Fruit fly (Drosophila melanogaster) whole organism, embryonic: ENCODE results near the gene rtv.

Source experiments
- Atf6 ChIP-seq: fragments of 200-800 bp; sonication (Bioruptor generic); IDR thresholded peaks from 2 replicates; pipeline ENCODE4 v1.3.6; 2022; ENCODE audit warnings: missing biosample characterization, missing genetic modification characterization
- CG10462 ChIP-seq: fragments of 200-800 bp; sonication (Bioruptor generic); optimal IDR thresholded peaks from 2 replicates; lab custom pipeline; 2016; ENCODE audit warnings: missing biosample characterization, missing genetic modification characterization
- CG10565 ChIP-seq: fragments of 200-800 bp; sonication (Bioruptor generic); optimal IDR thresholded peaks from 3 replicates; lab custom pipeline; 2016; ENCODE audit warnings: missing biosample characterization, mild to moderate bottlenecking, missing genetic modification characterization
- CG10959 ChIP-seq: fragments of 200-800 bp; sonication (Bioruptor generic); IDR thresholded peaks from 2 replicates; pipeline ENCODE4 v1.3.6; 2022; ENCODE audit warnings: missing biosample characterization, missing genetic modification characterization
- CG11456 ChIP-seq: fragments of 200-800 bp; sonication (Bioruptor generic); IDR thresholded peaks from 3 replicates; pipeline ENCODE4 v1.3.6; 2022; ENCODE audit warnings: missing biosample characterization, missing genetic modification characterization
- CG12391 ChIP-seq: fragments of 200-800 bp; sonication (Bioruptor generic); optimal IDR thresholded peaks from 3 replicates; lab custom pipeline; 2018; ENCODE audit warnings: missing biosample characterization, mild to moderate bottlenecking, missing genetic modification characterization, moderate library complexity
- CG12659 ChIP-seq: fragments of 200-800 bp; sonication (Bioruptor generic); optimal IDR thresholded peaks from 3 replicates; lab custom pipeline; 2017; ENCODE audit warnings: mild to moderate bottlenecking, missing biosample characterization, missing genetic modification reagents, missing genetic modification characterization
- CG13296 ChIP-seq: fragments of 200-800 bp; sonication (Bioruptor generic); optimal IDR thresholded peaks from 3 replicates; lab custom pipeline; 2018; ENCODE audit warnings: missing biosample characterization, mild to moderate bottlenecking, missing genetic modification characterization
- CG13624 ChIP-seq: fragments of 200-800 bp; sonication (Bioruptor generic); optimal IDR thresholded peaks from 2 replicates; lab custom pipeline; 2016; ENCODE audit warnings: missing biosample characterization, missing genetic modification characterization
- CG13894 ChIP-seq: fragments of 200-800 bp; sonication (Bioruptor generic); optimal IDR thresholded peaks from 3 replicates; lab custom pipeline; 2018; ENCODE audit warnings: missing biosample characterization, mild to moderate bottlenecking, missing genetic modification characterization, moderate library complexity
- CG15269 ChIP-seq: fragments of 200-800 bp; sonication (Bioruptor generic); optimal IDR thresholded peaks from 2 replicates; lab custom pipeline; 2018; ENCODE audit warnings: missing biosample characterization, mild to moderate bottlenecking, missing genetic modification characterization, moderate library complexity
- CG15514 ChIP-seq: fragments of 200-800 bp; sonication (Bioruptor generic); optimal IDR thresholded peaks from 3 replicates; lab custom pipeline; 2017; ENCODE audit warnings: missing biosample characterization, missing genetic modification characterization, mild to moderate bottlenecking, moderate library complexity, missing genetic modification reagents
- CG17359 ChIP-seq: fragments of 200-800 bp; sonication (Bioruptor generic); optimal IDR thresholded peaks from 3 replicates; lab custom pipeline; 2018; ENCODE audit warnings: missing biosample characterization, mild to moderate bottlenecking, missing genetic modification characterization, moderate library complexity
- CG30403 ChIP-seq: fragments of 200-800 bp; sonication (Bioruptor generic); optimal IDR thresholded peaks from 3 replicates; lab custom pipeline; 2016; ENCODE audit warnings: missing biosample characterization, missing genetic modification characterization
- CG34376 ChIP-seq: fragments of 200-800 bp; sonication (Bioruptor generic); optimal IDR thresholded peaks from 2 replicates; lab custom pipeline; 2018; ENCODE audit warnings: missing biosample characterization, mild to moderate bottlenecking, missing genetic modification characterization
- CG5180 ChIP-seq: fragments of 200-800 bp; sonication (Bioruptor generic); optimal IDR thresholded peaks from 3 replicates; lab custom pipeline; 2017; ENCODE audit warnings: missing biosample characterization, missing genetic modification characterization, mild to moderate bottlenecking, moderate library complexity, missing genetic modification reagents
- CG7839 ChIP-seq: fragments of 200-800 bp; sonication (Bioruptor generic); optimal IDR thresholded peaks from 3 replicates; lab custom pipeline; 2018; ENCODE audit warnings: missing biosample characterization, mild to moderate bottlenecking, missing genetic modification characterization, moderate library complexity
- CG8290 ChIP-seq, 3 experiments: fragments of 200-800 bp; sonication (Bioruptor generic); optimal IDR thresholded peaks; 2 replicates each; lab custom pipeline; 2016 to 2019; ENCODE audit warnings: missing biosample characterization in 3 of 3, missing genetic modification characterization in 3 of 3, mild to moderate bottlenecking in 2 of 3, moderate library complexity in 1 of 3
- CG8924 ChIP-seq: fragments of 200-800 bp; optimal IDR thresholded peaks from 3 replicates; lab custom pipeline; 2019; ENCODE audit warnings: missing biosample characterization, mild to moderate bottlenecking, missing genetic modification characterization, moderate library complexity
- CG9727 ChIP-seq: fragments of 200-800 bp; sonication (Bioruptor generic); optimal IDR thresholded peaks from 3 replicates; lab custom pipeline; 2017; ENCODE audit warnings: missing biosample characterization, mild to moderate bottlenecking, missing genetic modification characterization
- Camta ChIP-seq: fragments of 200-800 bp; sonication (Bioruptor generic); optimal IDR thresholded peaks from 2 replicates; lab custom pipeline; 2016; ENCODE audit warnings: missing biosample characterization, missing genetic modification characterization
- D19A ChIP-seq: fragments of 200-800 bp; optimal IDR thresholded peaks from 3 replicates; lab custom pipeline; 2019; ENCODE audit warnings: missing biosample characterization, mild to moderate bottlenecking, missing genetic modification characterization, moderate library complexity
- Dp ChIP-seq: fragments of 200-800 bp; sonication (Bioruptor generic); optimal IDR thresholded peaks from 2 replicates; lab custom pipeline; 2018; ENCODE audit warnings: missing biosample characterization, mild to moderate bottlenecking, missing genetic modification characterization, moderate library complexity
- GATAe ChIP-seq: fragments of 200-800 bp; sonication (Bioruptor generic); conservative IDR thresholded peaks from 2 replicates; pipeline ENCODE4 v1.3.6; 2022; ENCODE audit warnings: missing biosample characterization, missing genetic modification characterization
- HHEX ChIP-seq: fragments of 200-800 bp; sonication (Bioruptor generic); optimal IDR thresholded peaks from 3 replicates; lab custom pipeline; 2017; ENCODE audit warnings: missing biosample characterization, mild to moderate bottlenecking, missing genetic modification characterization, missing genetic modification reagents
- HLHmδ ChIP-seq: fragments of 200-800 bp; sonication (Bioruptor generic); optimal IDR thresholded peaks from 2 replicates; lab custom pipeline; 2018; ENCODE audit warnings: missing biosample characterization, mild to moderate bottlenecking, missing genetic modification characterization, moderate library complexity
- Jarid2 ChIP-seq: fragments of 200-800 bp; sonication (Bioruptor generic); optimal IDR thresholded peaks from 3 replicates; lab custom pipeline; 2017; ENCODE audit warnings: mild to moderate bottlenecking, missing biosample characterization, missing genetic modification reagents, missing genetic modification characterization
- Oaz ChIP-seq: fragments of 200-800 bp; sonication (Bioruptor generic); IDR thresholded peaks from 2 replicates; pipeline ENCODE4 v1.3.6; 2022; ENCODE audit warnings: missing biosample characterization, missing genetic modification characterization
- Ravus ChIP-seq: fragments of 200-800 bp; sonication (Bioruptor generic); IDR thresholded peaks from 2 replicates; pipeline ENCODE4 v1.3.6; 2022; ENCODE audit warnings: missing biosample characterization, missing genetic modification characterization
- Side ChIP-seq: fragments of 200-800 bp; sonication (Bioruptor generic); optimal IDR thresholded peaks from 2 replicates; lab custom pipeline; 2016; ENCODE audit warnings: missing biosample characterization, missing genetic modification characterization
- Sry-δ ChIP-seq: fragments of 200-800 bp; sonication (Bioruptor generic); optimal IDR thresholded peaks from 2 replicates; lab custom pipeline; 2016; ENCODE audit warnings: missing biosample characterization, missing genetic modification characterization
- ara ChIP-seq: fragments of 200-800 bp; sonication (Bioruptor generic); IDR thresholded peaks from 2 replicates; pipeline ENCODE4 v1.3.6; 2022; ENCODE audit warnings: missing biosample characterization, missing genetic modification characterization
- chm ChIP-seq: fragments of 200-800 bp; sonication (Bioruptor generic); IDR thresholded peaks from 2 replicates; pipeline ENCODE4 v1.3.6; 2022; ENCODE audit warnings: missing biosample characterization, missing genetic modification characterization
- crc ChIP-seq: fragments of 200-800 bp; sonication (Bioruptor generic); optimal IDR thresholded peaks from 2 replicates; lab custom pipeline; 2016; ENCODE audit warnings: missing biosample characterization, missing genetic modification characterization
- disco-r ChIP-seq: fragments of 200-800 bp; sonication (Bioruptor generic); optimal IDR thresholded peaks from 2 replicates; lab custom pipeline; 2016; ENCODE audit warnings: missing biosample characterization, missing genetic modification characterization
- h ChIP-seq: fragments of >200 bp; optimal IDR thresholded peaks from 2 replicates; lab custom pipeline; 2017
- hkb ChIP-seq, 2 experiments: fragments of 200-800 bp in 1 of 2; fragments of >200 bp in 1 of 2; sonication (Bioruptor generic) in 1 of 2; IDR thresholded peaks in 1 of 2; optimal IDR thresholded peaks in 1 of 2; 2 replicates each; pipeline versions ENCODE4 v1.3.6 to Lab custom; 2017 to 2022; ENCODE audit warnings: missing biosample characterization in 1 of 2, missing genetic modification characterization in 1 of 2
- ken ChIP-seq: fragments of 200-800 bp; sonication (Bioruptor generic); IDR thresholded peaks from 3 replicates; pipeline ENCODE4 v1.3.6; 2022; ENCODE audit warnings: missing biosample characterization, missing genetic modification characterization
- mirr ChIP-seq: fragments of 200-800 bp; sonication (Bioruptor generic); optimal IDR thresholded peaks from 3 replicates; lab custom pipeline; 2018; ENCODE audit warnings: missing biosample characterization, mild to moderate bottlenecking, missing genetic modification characterization
- pfk ChIP-seq: fragments of 200-800 bp; sonication (Bioruptor generic); optimal IDR thresholded peaks from 2 replicates; lab custom pipeline; 2018; ENCODE audit warnings: missing biosample characterization, mild to moderate bottlenecking, missing genetic modification characterization, moderate library complexity
- pnt ChIP-seq: fragments of 200-800 bp; sonication (Bioruptor generic); optimal IDR thresholded peaks from 3 replicates; lab custom pipeline; 2016; ENCODE audit warnings: missing biosample characterization, missing genetic modification characterization
- pros ChIP-seq: fragments of 200-800 bp; sonication (Bioruptor generic); optimal IDR thresholded peaks from 3 replicates; lab custom pipeline; 2019; ENCODE audit warnings: missing biosample characterization, mild to moderate bottlenecking, missing genetic modification characterization, moderate library complexity
- pum ChIP-seq: fragments of 200-800 bp; sonication (Bioruptor generic); optimal IDR thresholded peaks from 2 replicates; lab custom pipeline; 2016; ENCODE audit warnings: missing biosample characterization, missing genetic modification characterization
- pzg ChIP-seq: fragments of 200-800 bp; sonication (Bioruptor generic); optimal IDR thresholded peaks from 3 replicates; lab custom pipeline; 2018; ENCODE audit warnings: missing biosample characterization, mild to moderate bottlenecking, missing genetic modification characterization, moderate library complexity
- shn ChIP-seq: fragments of 200-800 bp; sonication (Bioruptor generic); optimal IDR thresholded peaks from 3 replicates; lab custom pipeline; 2016; ENCODE audit warnings: missing biosample characterization, missing genetic modification characterization
- tll ChIP-seq, 2 experiments: fragments of 200-800 bp in 1 of 2; fragments of >200 bp in 1 of 2; sonication (Bioruptor generic) in 1 of 2; optimal IDR thresholded peaks; 2 replicates each; lab custom pipeline; 2017 to 2019; ENCODE audit warnings: missing biosample characterization in 2 of 2, missing genetic modification characterization in 2 of 2, mild to moderate bottlenecking in 1 of 2, moderate library complexity in 1 of 2
- trh ChIP-seq: fragments of 200-800 bp; sonication (Bioruptor generic); optimal IDR thresholded peaks from 2 replicates; lab custom pipeline; 2016; ENCODE audit warnings: missing biosample characterization, missing genetic modification characterization
- ttk ChIP-seq: fragments of 200-800 bp; sonication (Bioruptor generic); IDR thresholded peaks from 2 replicates; pipeline ENCODE4 v2.1.2; 2022; ENCODE audit warnings: missing biosample characterization, missing genetic modification characterization
- wor ChIP-seq: fragments of 200-800 bp; sonication (Bioruptor generic); IDR thresholded peaks from 2 replicates; pipeline ENCODE4 v1.3.6; 2022; ENCODE audit warnings: missing biosample characterization, missing genetic modification characterization

The rtv gene

dm6 chrX:11146598-11147176 lies 7.1 kb downstream of the rtv start (continued):
- no peak for TF ChIP-seq HLHmδ
- TF ChIP-seq pum: no peak
- no peak for TF ChIP-seq CG13296 (GFP tag; lab: Kevin White, UChicago)
- TF ChIP-seq CG9727 (GFP tag; lab: Kevin White, UChicago): peak; percentile 49
- no peak for TF ChIP-seq GATAe (GFP tag; lab: Robert Waterston, UW)
- peak; percentile 17 for TF ChIP-seq CG30403 (GFP tag; lab: Kevin White, UChicago)
- no peak for TF ChIP-seq Sry-δ
- no peak for TF ChIP-seq CG34376 (GFP tag; lab: Kevin White, UChicago)
- TF ChIP-seq pros: peak; percentile 71
- no peak for TF ChIP-seq Dp (GFP tag; lab: Kevin White, UChicago)
- no peak for TF ChIP-seq CG8290 (GFP tag; optimal IDR thresholded peaks at IDR 0.05; lab: Kevin White, UChicago)
- TF ChIP-seq CG8290 (tag; optimal IDR thresholded peaks at IDR 0.05; lab: Kevin White, UChicago): no peak
- no peak for TF ChIP-seq trh (GFP tag; lab: Kevin White, UChicago)
- TF ChIP-seq shn (GFP tag; lab: Kevin White, UChicago): no peak
- no peak for TF ChIP-seq crc (GFP tag; lab: Kevin White, UChicago)
- TF ChIP-seq CG13894 (tag; lab: Kevin White, UChicago): no peak
- 0 out of 3 replicates have a peak, but pooled peaks have one; percentile 37 for TF ChIP-seq CG11456 (GFP tag; lab: Robert Waterston, UW)
- peak; percentile 1 for TF ChIP-seq CG12659 (GFP tag; lab: Kevin White, UChicago)
- TF ChIP-seq CG10565 (GFP tag; lab: Kevin White, UChicago): no peak
- TF ChIP-seq chm (GFP tag; lab: Robert Waterston, UW): no peak
- no peak for TF ChIP-seq h (lab: Kevin White, UChicago)
- peak; percentile 24; the same call in 1 of the 2 replicates for TF ChIP-seq Atf6 (GFP tag; lab: Robert Waterston, UW)
- peak; percentile 10 for TF ChIP-seq CG8924
- no peak for TF ChIP-seq disco-r (GFP tag; lab: Kevin White, UChicago)
- no peak for TF ChIP-seq Ravus
- no peak for TF ChIP-seq wor (GFP tag; lab: Robert Waterston, UW)
- no peak for TF ChIP-seq Camta (GFP tag; lab: Kevin White, UChicago)
- peak; percentile 25 for TF ChIP-seq CG15269
- TF ChIP-seq pfk (GFP tag; lab: Kevin White, UChicago): no peak
- no peak for TF ChIP-seq CG10959
- no peak for TF ChIP-seq mirr (GFP tag; lab: Kevin White, UChicago)
- no peak for TF ChIP-seq pzg (GFP tag; lab: Kevin White, UChicago)
- no peak for TF ChIP-seq CG5180 (GFP tag; lab: Kevin White, UChicago)
- TF ChIP-seq D19A (tag; lab: Kevin White, UChicago): peak; percentile 12
- TF ChIP-seq tll (GFP tag; optimal IDR thresholded peaks at IDR 0.05; lab: Kevin White, UChicago): peak in 1 of 2 experiments; percentile 18
- no peak for TF ChIP-seq ara
- no peak; the same call in 1 of the 2 replicates for TF ChIP-seq ttk
- no peak for TF ChIP-seq CG15514 (GFP tag; lab: Kevin White, UChicago)
- peak; percentile 26 for TF ChIP-seq CG17359 (tag; lab: Kevin White, UChicago)
- TF ChIP-seq pnt (GFP tag; lab: Kevin White, UChicago): peak; percentile 19
- no peak for TF ChIP-seq hkb (optimal IDR thresholded peaks at IDR 0.05; lab: Kevin White, UChicago)
- peak; percentile 64 for TF ChIP-seq hkb (GFP tag; IDR thresholded peaks at IDR 0.05; lab: Robert Waterston, UW)
- TF ChIP-seq Side: peak; percentile 17
- TF ChIP-seq CG13624 (GFP tag; lab: Kevin White, UChicago): no peak
- no peak for TF ChIP-seq CG10462 (GFP tag; lab: Kevin White, UChicago)
- peak; percentile 14 for TF ChIP-seq CG7839 (tag; lab: Kevin White, UChicago)
- TF ChIP-seq ken (GFP tag; lab: Robert Waterston, UW): 0 out of 3 replicates have a peak, but pooled peaks have one; percentile 8
- TF ChIP-seq Jarid2 (GFP tag; lab: Kevin White, UChicago): no peak
- no peak for TF ChIP-seq Oaz (GFP tag; lab: Robert Waterston, UW)
- peak; percentile 30 for TF ChIP-seq CG12391
- no peak for TF ChIP-seq HHEX (GFP tag; lab: Kevin White, UChicago)
